Worm (Caenorhabditis elegans) whole organism, L4 larva: ENCODE data around the gene Y53G8AM.6.

ENCODE experiments used
- F26F4.8 ChIP-seq: fragments of 200-800 bp; sonication (Bioruptor generic); conservative IDR thresholded peaks from 2 replicates; pipeline ENCODE4 v1.3.6; 2022; ENCODE audit warnings: missing genetic modification characterization, missing compliant biosample characterization
- F37D6.2 ChIP-seq: sonication (generic microtip); optimal IDR thresholded peaks from 2 replicates; lab custom pipeline; 2016; ENCODE audit warnings: mild to moderate bottlenecking, missing genetic modification characterization, missing compliant biosample characterization
- F49E8.2 ChIP-seq: sonication (generic microtip); optimal IDR thresholded peaks from 2 replicates; lab custom pipeline; 2016; ENCODE audit warnings: missing compliant biosample characterization, mild to moderate bottlenecking, missing genetic modification characterization, borderline replicate concordance
- T26A8.4 ChIP-seq: fragments of 200-800 bp; sonication (Bioruptor generic); IDR thresholded peaks from 2 replicates; pipeline ENCODE4 v1.3.6; 2022; ENCODE audit warnings: missing genetic modification characterization, missing compliant biosample characterization
- Y5F2A.4 ChIP-seq: fragments of 200-800 bp; sonication (Bioruptor generic); optimal IDR thresholded peaks from 2 replicates; lab custom pipeline; 2018; ENCODE audit warnings: mild to moderate bottlenecking, missing genetic modification characterization, missing compliant biosample characterization
- ama-1 ChIP-seq: fragments of 150-350 bp; optimal IDR thresholded peaks from 2 replicates; lab custom pipeline; 2014; ENCODE audit warnings: inconsistent platforms, mixed read lengths
- ceh-20 ChIP-seq: fragments of 200-800 bp; sonication (Bioruptor generic); IDR thresholded peaks from 2 replicates; pipeline ENCODE4 v1.3.6; 2022; ENCODE audit warnings: missing genetic modification reagents, missing genetic modification characterization, missing compliant biosample characterization
- daf-16 ChIP-seq, 3 experiments: sonication (generic microtip); optimal IDR thresholded peaks; 2 replicates each; lab custom pipeline; 2016 to 2017; ENCODE audit warnings: missing genetic modification characterization in 3 of 3, missing genetic modification reagents in 3 of 3, mild to moderate bottlenecking in 2 of 3, missing compliant biosample characterization in 2 of 3, missing biosample characterization in 1 of 3, moderate library complexity in 1 of 3
- daf-19 ChIP-seq: fragments of 200-800 bp; sonication (Bioruptor generic); conservative IDR thresholded peaks from 2 replicates; pipeline ENCODE4 v1.3.6; 2022; ENCODE audit warnings: missing genetic modification characterization, missing compliant biosample characterization
- dmd-6 ChIP-seq: fragments of 200-800 bp; sonication (Bioruptor generic); IDR thresholded peaks from 2 replicates; pipeline ENCODE4 v1.3.6; 2022; ENCODE audit warnings: missing genetic modification reagents, missing genetic modification characterization, missing compliant biosample characterization
- dpl-1 ChIP-seq: fragments of 150-350 bp; optimal IDR thresholded peaks from 2 replicates; lab custom pipeline; 2014; ENCODE audit warnings: missing biosample characterization, missing genetic modification reagents, missing genetic modification characterization
- dve-1 ChIP-seq: sonication (generic microtip); optimal IDR thresholded peaks from 2 replicates; lab custom pipeline; 2017; ENCODE audit warnings: antibody characterized with exemption, mild to moderate bottlenecking, missing genetic modification characterization, missing compliant biosample characterization; ENCODE audit not compliant: insufficient read depth
- egl-27 ChIP-seq: sonication (generic microtip); optimal IDR thresholded peaks from 3 replicates; lab custom pipeline; 2017; ENCODE audit warnings: missing biosample characterization, missing genetic modification reagents, missing genetic modification characterization
- hlh-11 ChIP-seq: fragments of 200-800 bp; sonication (Bioruptor generic); optimal IDR thresholded peaks from 2 replicates; lab custom pipeline; 2018; ENCODE audit warnings: mild to moderate bottlenecking, missing genetic modification characterization, missing compliant biosample characterization
- hlh-30 ChIP-seq: sonication (generic microtip); optimal IDR thresholded peaks from 2 replicates; lab custom pipeline; 2017; ENCODE audit warnings: antibody characterized with exemption, mild to moderate bottlenecking, missing genetic modification characterization, missing compliant biosample characterization; ENCODE audit not compliant: insufficient read depth
- hmg-1.1 ChIP-seq: fragments of 200-800 bp; sonication (Bioruptor generic); IDR thresholded peaks from 2 replicates; pipeline ENCODE4 v1.3.6; 2022; ENCODE audit warnings: missing genetic modification reagents, missing genetic modification characterization, missing compliant biosample characterization
- lin-13 ChIP-seq: fragments of 150-350 bp; optimal IDR thresholded peaks from 2 replicates; lab custom pipeline; 2014; ENCODE audit warnings: missing biosample characterization, missing genetic modification reagents, missing genetic modification characterization
- lsy-2 ChIP-seq, 2 experiments: fragments of 150-350 bp in 1 of 2; sonication (generic microtip) in 1 of 2; optimal IDR thresholded peaks; 2 replicates each; lab custom pipeline; 2014 to 2017; ENCODE audit warnings: missing biosample characterization in 2 of 2, missing genetic modification characterization in 2 of 2
- madf-5 ChIP-seq, 2 experiments: fragments of 200-800 bp; sonication (Bioruptor generic); IDR thresholded peaks; 2 replicates each; pipeline ENCODE4 v1.3.6; 2022; ENCODE audit warnings: missing compliant biosample characterization in 2 of 2, missing genetic modification characterization in 2 of 2
- mep-1 ChIP-seq: fragments of 150-350 bp; sonication (generic microtip); optimal IDR thresholded peaks from 3 replicates; lab custom pipeline; 2014; ENCODE audit warnings: missing biosample characterization, missing genetic modification characterization
- mes-2 ChIP-seq: sonication (generic microtip); optimal IDR thresholded peaks from 2 replicates; lab custom pipeline; 2016; ENCODE audit warnings: missing genotype, mild to moderate bottlenecking, missing genetic modification characterization, missing compliant biosample characterization; ENCODE audit not compliant: poor library complexity, severe bottlenecking
- mxl-3 ChIP-seq: fragments of 200-800 bp; sonication (Bioruptor generic); optimal IDR thresholded peaks from 2 replicates; lab custom pipeline; 2018; ENCODE audit warnings: mild to moderate bottlenecking, missing genetic modification characterization, missing compliant biosample characterization
- nhr-10 ChIP-seq: fragments of 150-350 bp; optimal IDR thresholded peaks from 2 replicates; lab custom pipeline; 2014; ENCODE audit warnings: missing biosample characterization, missing genetic modification characterization
- nhr-102 ChIP-seq: sonication (generic microtip); optimal IDR thresholded peaks from 2 replicates; lab custom pipeline; 2016; ENCODE audit warnings: mild to moderate bottlenecking, missing genetic modification characterization, moderate library complexity, missing compliant biosample characterization
- nhr-11 ChIP-seq: fragments of 150-350 bp; optimal IDR thresholded peaks from 2 replicates; lab custom pipeline; 2014; ENCODE audit warnings: missing biosample characterization, missing genetic modification characterization
- nhr-28 ChIP-seq: fragments of 150-350 bp; optimal IDR thresholded peaks from 2 replicates; lab custom pipeline; 2014; ENCODE audit warnings: missing biosample characterization, missing genetic modification characterization
- nhr-41 ChIP-seq: fragments of 200-800 bp; sonication (Bioruptor generic); IDR thresholded peaks from 2 replicates; pipeline ENCODE4 v1.3.6; 2022; ENCODE audit warnings: missing genetic modification reagents, missing genetic modification characterization, missing compliant biosample characterization
- nhr-48 ChIP-seq: sonication (generic microtip); optimal IDR thresholded peaks from 2 replicates; lab custom pipeline; 2016; ENCODE audit warnings: mild to moderate bottlenecking, missing genetic modification characterization, missing compliant biosample characterization
- nhr-77 ChIP-seq: fragments of 150-350 bp; optimal IDR thresholded peaks from 2 replicates; lab custom pipeline; 2014; ENCODE audit warnings: missing biosample characterization, missing genetic modification characterization
- pha-4 ChIP-seq, 2 experiments: fragments of 150-350 bp in 1 of 2; fragments of 200-800 bp in 1 of 2; sonication (Bioruptor generic) in 1 of 2; IDR thresholded peaks in 1 of 2; optimal IDR thresholded peaks in 1 of 2; 2 replicates each; pipeline versions ENCODE4 v1.3.6 to Lab custom; 2014 to 2022; ENCODE audit warnings: missing genetic modification characterization in 2 of 2, missing genetic modification reagents in 2 of 2, missing biosample characterization in 1 of 2, missing compliant biosample characterization in 1 of 2
- php-3 ChIP-seq: fragments of 200-800 bp; sonication (Bioruptor generic); IDR thresholded peaks from 2 replicates; pipeline ENCODE4 v1.3.6; 2022; ENCODE audit warnings: missing genetic modification reagents, missing genetic modification characterization, missing compliant biosample characterization
- saeg-2 ChIP-seq: fragments of 200-800 bp; sonication (Bioruptor generic); IDR thresholded peaks from 2 replicates; pipeline ENCODE4 v1.3.6; 2022; ENCODE audit warnings: missing genetic modification reagents, missing genetic modification characterization, missing compliant biosample characterization
- sdz-12 ChIP-seq: fragments of 200-800 bp; sonication (Bioruptor generic); optimal IDR thresholded peaks from 2 replicates; lab custom pipeline; 2018; ENCODE audit warnings: mild to moderate bottlenecking, missing genetic modification characterization, missing compliant biosample characterization
- spr-1 ChIP-seq: sonication (generic microtip); optimal IDR thresholded peaks from 2 replicates; lab custom pipeline; 2016; ENCODE audit warnings: mild to moderate bottlenecking, missing genetic modification characterization, missing compliant biosample characterization
- spr-3 ChIP-seq: fragments of 200-800 bp; sonication (Bioruptor generic); optimal IDR thresholded peaks from 2 replicates; lab custom pipeline; 2018; ENCODE audit warnings: mild to moderate bottlenecking, missing genetic modification characterization, missing compliant biosample characterization
- unc-130 ChIP-seq: sonication (generic microtip); optimal IDR thresholded peaks from 2 replicates; lab custom pipeline; 2016; ENCODE audit warnings: missing genetic modification reagents, missing genetic modification characterization, missing compliant biosample characterization
- unc-62 ChIP-seq, 3 experiments: fragments of 150-350 bp in 1 of 3; sonication (generic microtip); optimal IDR thresholded peaks in 2 of 3; peaks in 1 of 3; 1 replicate in 1 of 3; 2 replicates in 2 of 3; lab custom pipeline; 2014 to 2017; ENCODE audit warnings: missing biosample characterization in 3 of 3, missing genetic modification characterization in 3 of 3, missing genetic modification reagents in 3 of 3, missing genotype in 1 of 3
- zfp-3 ChIP-seq: fragments of 200-800 bp; sonication (Bioruptor generic); conservative IDR thresholded peaks from 2 replicates; pipeline ENCODE4 v1.3.6; 2022; ENCODE audit warnings: missing genetic modification reagents, missing genetic modification characterization, missing compliant biosample characterization

Gene Y53G8AM.6

ce11 chrIII:3279304-3279703 is 19.7 kb upstream of the Y53G8AM.6 start (continued):
- TF ChIP-seq unc-130 = no peak
- TF ChIP-seq daf-16 (GFP tag; optimal IDR thresholded peaks at IDR 0.05; lab: Kevin White, UChicago) = peak in 1 of 2 experiments; percentile 18
- TF ChIP-seq daf-16 (tag; optimal IDR thresholded peaks at IDR 0.05; lab: Kevin White, UChicago) = peak; percentile 51
- TF ChIP-seq nhr-41 (GFP tag; lab: Robert Waterston, UW) = no peak
- peak in 1 of 2 experiments; percentile 89 for TF ChIP-seq unc-62 (GFP tag; optimal IDR thresholded peaks at IDR 0.05 in 1 of 2; lab: Kevin White, UChicago)
- TF ChIP-seq unc-62 (tag; optimal IDR thresholded peaks at IDR 0.05; lab: Kevin White, UChicago) = no peak
- peak; percentile 75 for TF ChIP-seq hlh-11
- TF ChIP-seq nhr-48 = peak; percentile 31
- no peak for TF ChIP-seq sdz-12
- no peak for TF ChIP-seq php-3 (GFP tag; lab: Robert Waterston, UW)
- TF ChIP-seq F37D6.2 (tag; lab: Kevin White, UChicago) = no peak
- TF ChIP-seq madf-5 (GFP tag; IDR thresholded peaks at IDR 0.05; lab: Robert Waterston, UW) = no peak
- no peak for TF ChIP-seq Y5F2A.4 (GFP tag; lab: Kevin White, UChicago)
- TF ChIP-seq nhr-10 (tag; lab: Kevin White, UChicago) = no peak
- no peak for TF ChIP-seq daf-19
- TF ChIP-seq ama-1 (lab: Kevin White, UChicago) = no peak
- TF ChIP-seq pha-4 (GFP tag; IDR thresholded peaks at IDR 0.05; lab: Robert Waterston, UW) = peak; percentile 70
- no peak for TF ChIP-seq pha-4 (tag; optimal IDR thresholded peaks at IDR 0.05; lab: Kevin White, UChicago)
- peak; percentile 58 for TF ChIP-seq lin-13 (GFP tag; lab: Kevin White, UChicago)
- TF ChIP-seq T26A8.4 = peak; percentile 65; the same call in 1 of the 2 replicates
- peak; percentile 77 for TF ChIP-seq hlh-30 (tag; lab: Kevin White, UChicago)

ce11 chrIII:3278610-3279009 is 19.0 kb upstream of the Y53G8AM.6 start, which contains the start of gene Y53G8AM.8:
Gene Y53G8AM.8 (minus strand): TSS chrIII:3278710.
- no peak for TF ChIP-seq dmd-6 (GFP tag; lab: Robert Waterston, UW)
- no peak for TF ChIP-seq nhr-28 (tag; lab: Kevin White, UChicago)
- TF ChIP-seq nhr-77 (tag; lab: Kevin White, UChicago) = no peak
- TF ChIP-seq saeg-2 (GFP tag; lab: Robert Waterston, UW) = no peak
- TF ChIP-seq daf-16 (GFP tag; optimal IDR thresholded peaks at IDR 0.05; lab: Kevin White, UChicago) = no peak
- no peak for TF ChIP-seq daf-16 (tag; optimal IDR thresholded peaks at IDR 0.05; lab: Kevin White, UChicago)
- no peak for TF ChIP-seq zfp-3
- no peak for TF ChIP-seq F37D6.2 (tag; lab: Kevin White, UChicago)
- TF ChIP-seq spr-3 (GFP tag; lab: Kevin White, UChicago) = no peak
- no peak for TF ChIP-seq F49E8.2 (tag; lab: Kevin White, UChicago)
- no peak for TF ChIP-seq ceh-20 (GFP tag; lab: Robert Waterston, UW)
- TF ChIP-seq egl-27 (tag; lab: Kevin White, UChicago) = no peak

ce11 chrIII:3273141-3273540 is 13.6 kb upstream of the Y53G8AM.6 start:
- TF ChIP-seq nhr-11 (peak; percentile 28), dve-1 (tag; lab: Kevin White, UChicago) (peak; percentile 5), mep-1 (peak; percentile 50), F26F4.8 (GFP tag; lab: Robert Waterston, UW) (no peak), hmg-1.1 (GFP tag; lab: Robert Waterston, UW) (0 out of 2 replicates have a peak, but pooled peaks have one; percentile 25), lin-13 (GFP tag; lab: Kevin White, UChicago) (no peak), hlh-30 (tag; lab: Kevin White, UChicago) (peak; percentile 90), nhr-102 (tag; lab: Kevin White, UChicago) (no peak), mxl-3 (no peak), spr-1 (tag; lab: Kevin White, UChicago) (no peak), lsy-2 (tag; optimal IDR thresholded peaks at IDR 0.05; lab: Kevin White, UChicago) (peak in 1 of 2 experiments; percentile 58), mes-2 (peak; percentile 40), dpl-1 (GFP tag; lab: Kevin White, UChicago) (no peak), unc-62 (GFP tag; optimal IDR thresholded peaks at IDR 0.05 in 1 of 2; lab: Kevin White, UChicago) (peak in 1 of 2 experiments; percentile 98), unc-62 (tag; optimal IDR thresholded peaks at IDR 0.05; lab: Kevin White, UChicago) (no peak), nhr-28 (tag; lab: Kevin White, UChicago) (peak; percentile 60), hlh-11 (peak; percentile 37)
- TF ChIP-seq, all 104 proteins: peak for 10
